Worm (Caenorhabditis elegans) whole organism, L4/young adult: ENCODE measurements around the gene zipt-2.2.

Source experiments
- W03F9.2 ChIP-seq: fragments of 150-350 bp; optimal IDR thresholded peaks from 2 replicates; lab custom pipeline; 2014; ENCODE audit warnings: missing biosample characterization, missing genetic modification characterization
- dao-5 ChIP-seq: sonication (generic microtip); optimal IDR thresholded peaks from 2 replicates; lab custom pipeline; 2016; ENCODE audit warnings: missing genotype, missing genetic modification characterization, moderate library complexity, missing compliant biosample characterization
- him-1 ChIP-seq: sonication (generic microtip); optimal IDR thresholded peaks from 2 replicates; lab custom pipeline; 2016; ENCODE audit warnings: missing genotype, missing genetic modification reagents, missing genetic modification characterization, missing compliant biosample characterization

DNA sequence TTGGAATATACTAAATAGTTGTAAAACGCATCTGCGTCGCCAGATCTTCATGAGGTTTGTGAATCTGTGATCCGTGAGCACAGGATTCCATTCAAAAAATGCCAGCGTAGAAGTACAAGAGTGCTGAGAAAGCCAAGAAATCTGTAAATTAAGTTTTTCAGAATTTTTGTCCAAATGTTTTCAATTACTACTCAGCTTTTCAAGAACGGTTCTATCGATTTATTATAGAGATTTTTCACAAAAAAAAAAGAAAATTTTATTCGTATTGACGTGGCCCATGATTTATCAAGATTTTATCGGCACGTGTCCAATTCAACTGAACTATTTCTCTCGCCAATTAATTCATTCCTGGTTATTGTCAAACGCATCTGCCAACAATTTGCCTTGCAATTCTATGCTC is 34.1 kb upstream of the zipt-2.2 start, which contains the start of gene F36A4.3:
- TF ChIP-seq him-1 (tag; lab: Kevin White, UChicago) (no peak), dao-5 (no peak), W03F9.2 (tag; lab: Kevin White, UChicago) (no peak)
